Worm (Caenorhabditis elegans): Measurements from ENCODE around the gene polq-1.

DNA sequence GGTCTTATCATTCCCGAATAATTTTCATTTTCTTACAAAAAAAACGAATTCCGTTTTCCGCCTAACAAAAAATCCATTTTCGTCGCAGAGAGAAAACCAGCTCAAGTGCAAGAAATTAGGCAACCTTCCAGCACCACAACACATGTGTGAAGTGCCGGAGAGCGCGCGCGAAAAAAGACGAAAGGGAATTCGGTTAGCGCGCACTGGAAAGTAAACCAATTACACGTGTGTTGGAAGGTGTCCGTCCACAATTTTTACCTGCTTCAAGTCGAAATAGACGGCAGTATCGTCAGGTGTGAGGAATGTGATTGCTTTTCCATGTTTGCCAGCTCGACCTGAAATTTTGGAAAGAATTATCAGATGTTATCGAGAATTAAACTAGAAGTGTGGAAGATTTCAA, 31.7 kb upstream of the polq-1 start:
- TF ChIP-seq lin-39 (tag; optimal IDR thresholded peaks at IDR 0.05) (no peak), lin-15B (tag; optimal IDR thresholded peaks at IDR 0.05) (no peak)

Data from whole organism, L3 larva.